Worm (Caenorhabditis elegans) whole organism, early embryonic: Measurements from ENCODE around the gene sre-28.

Source experiments
- B0310.2 ChIP-seq: sonication (generic microtip); optimal IDR thresholded peaks from 2 replicates; lab custom pipeline; 2016; ENCODE audit warnings: mild to moderate bottlenecking, missing genetic modification characterization, missing compliant biosample characterization
- F13C5.2 ChIP-seq: sonication (generic microtip); optimal IDR thresholded peaks from 2 replicates; lab custom pipeline; 2017; ENCODE audit warnings: mild to moderate bottlenecking, missing genetic modification characterization, inconsistent platforms, missing compliant biosample characterization
- aly-1 ChIP-seq: sonication (generic microtip); optimal IDR thresholded peaks from 2 replicates; lab custom pipeline; 2016; ENCODE audit warnings: missing genetic modification characterization, missing compliant biosample characterization
- ama-1 ChIP-seq: fragments of 150-350 bp; optimal IDR thresholded peaks from 2 replicates; lab custom pipeline; 2014
- ceh-13 ChIP-seq: fragments of 200-800 bp; sonication (Bioruptor generic); optimal IDR thresholded peaks from 2 replicates; lab custom pipeline; 2018; ENCODE audit warnings: mild to moderate bottlenecking, missing genetic modification characterization, missing compliant biosample characterization
- ceh-36 ChIP-seq: sonication (generic microtip); optimal IDR thresholded peaks from 2 replicates; lab custom pipeline; 2016; ENCODE audit warnings: missing genetic modification characterization, inconsistent platforms, missing compliant biosample characterization
- ets-7 ChIP-seq: sonication (generic microtip); optimal IDR thresholded peaks from 2 replicates; lab custom pipeline; 2016; ENCODE audit warnings: missing genotype, missing genetic modification characterization, missing compliant biosample characterization
- flt-1 ChIP-seq: fragments of 200-800 bp; sonication (Bioruptor generic); IDR thresholded peaks from 2 replicates; pipeline ENCODE4 v1.3.6; 2022; ENCODE audit warnings: missing genetic modification characterization, missing compliant biosample characterization
- hmbx-1 ChIP-seq: sonication (generic microtip); optimal IDR thresholded peaks from 2 replicates; lab custom pipeline; 2016; ENCODE audit warnings: mild to moderate bottlenecking, missing genetic modification characterization, missing compliant biosample characterization
- hmg-4 ChIP-seq: fragments of 200-800 bp; sonication (Bioruptor generic); optimal IDR thresholded peaks from 2 replicates; lab custom pipeline; 2018; ENCODE audit warnings: mild to moderate bottlenecking, missing genetic modification characterization, missing compliant biosample characterization
- hnd-1 ChIP-seq: sonication (generic microtip); optimal IDR thresholded peaks from 2 replicates; lab custom pipeline; 2016; ENCODE audit warnings: missing genetic modification characterization, missing compliant biosample characterization
- pes-1 ChIP-seq: fragments of 200-800 bp; sonication (Bioruptor generic); IDR thresholded peaks from 2 replicates; pipeline ENCODE4 v1.3.6; 2022; ENCODE audit warnings: missing genetic modification reagents, missing genetic modification characterization, missing compliant biosample characterization
- scrt-1 ChIP-seq: fragments of 200-800 bp; sonication (Bioruptor generic); IDR thresholded peaks from 2 replicates; pipeline ENCODE4 v1.3.6; 2022; ENCODE audit warnings: missing genetic modification characterization, missing compliant biosample characterization
- sea-1 ChIP-seq: fragments of 200-800 bp; sonication (Bioruptor generic); conservative IDR thresholded peaks from 2 replicates; pipeline ENCODE4 v1.3.6; 2022; ENCODE audit warnings: missing genetic modification characterization, missing compliant biosample characterization
- tbx-11 ChIP-seq: fragments of 200-800 bp; sonication (Bioruptor generic); IDR thresholded peaks from 2 replicates; pipeline ENCODE4 v1.3.6; 2022; ENCODE audit warnings: missing genetic modification characterization, missing compliant biosample characterization
- tbx-37 ChIP-seq: fragments of 200-800 bp; sonication (Bioruptor generic); conservative IDR thresholded peaks from 2 replicates; pipeline ENCODE4 v1.3.6; 2022; ENCODE audit warnings: missing genetic modification reagents, missing genetic modification characterization, missing compliant biosample characterization
- tra-4 ChIP-seq: sonication (generic microtip); optimal IDR thresholded peaks from 2 replicates; lab custom pipeline; 2017; ENCODE audit warnings: missing genetic modification characterization, missing compliant biosample characterization

sre-28 gene

ce11 chrV:9913863-9914262 is 30.3 kb upstream of the sre-28 start, which contains the start of gene fipr-10:
Gene fipr-10, plus strand, starts transcription at chrV:9914163.
- no peak for TF ChIP-seq hmg-4 (GFP tag; lab: Kevin White, UChicago)
- no peak for TF ChIP-seq ceh-13 (GFP tag; lab: Kevin White, UChicago)
- no peak for TF ChIP-seq pes-1
- no peak for TF ChIP-seq ets-7 (tag; lab: Kevin White, UChicago)
- no peak for TF ChIP-seq tra-4
- no peak for TF ChIP-seq hnd-1 (tag; lab: Kevin White, UChicago)
- TF ChIP-seq sea-1, result no peak

ce11 chrV:9915021-9915420 is 29.2 kb upstream of the sre-28 start, which contains the start of gene mec-9:
Gene mec-9, minus strand, starts transcription at chrV:9915121.
- TF ChIP-seq tra-4, result no peak
- TF ChIP-seq hmg-4 (GFP tag; lab: Kevin White, UChicago), result no peak
- no peak for TF ChIP-seq pes-1
- no peak for TF ChIP-seq ceh-36 (tag; lab: Kevin White, UChicago)
- TF ChIP-seq sea-1, result no peak
- no peak for TF ChIP-seq ceh-13 (GFP tag; lab: Kevin White, UChicago)

- TF ChIP-seq aly-1, result no peak
- no peak for TF ChIP-seq hmbx-1
- TF ChIP-seq ceh-13 (GFP tag; lab: Kevin White, UChicago), result no peak
- TF ChIP-seq hnd-1 (tag; lab: Kevin White, UChicago), result no peak
Observed at ce11 chrV:9916665-9917064, 27.5 kb upstream of the sre-28 start, which contains the start of gene C50H2.4. Gene C50H2.4, plus strand, starts transcription at chrV:9916965.

- TF ChIP-seq ama-1 (lab: Kevin White, UChicago) (no peak), ceh-36 (tag; lab: Kevin White, UChicago) (no peak), ceh-13 (GFP tag; lab: Kevin White, UChicago) (no peak), ets-7 (tag; lab: Kevin White, UChicago) (no peak), F13C5.2 (tag; lab: Kevin White, UChicago) (no peak), hmbx-1 (no peak), scrt-1 (no peak), tbx-11 (GFP tag; lab: Robert Waterston, UW) (no peak), tra-4 (no peak), tbx-37 (no peak), B0310.2 (no peak)
Observed at ce11 chrV:9918410-9918809, 25.8 kb upstream of the sre-28 start, which contains the start of gene C50H2.5. Gene C50H2.5, plus strand, starts transcription at chrV:9918710.

ce11 chrV:9921288-9921687 is 22.9 kb upstream of the sre-28 start, which contains the start of gene ceh-75:
Gene ceh-75, plus strand, starts transcription at chrV:9921337.
- TF ChIP-seq ceh-36 (tag; lab: Kevin White, UChicago) (no peak), hmbx-1 (no peak), F13C5.2 (tag; lab: Kevin White, UChicago) (no peak), hmg-4 (GFP tag; lab: Kevin White, UChicago) (no peak), tbx-37 (no peak), hnd-1 (tag; lab: Kevin White, UChicago) (no peak), flt-1 (no peak), ceh-13 (GFP tag; lab: Kevin White, UChicago) (no peak), tra-4 (no peak), aly-1 (no peak), ets-7 (tag; lab: Kevin White, UChicago) (no peak), ama-1 (lab: Kevin White, UChicago) (no peak), scrt-1 (no peak)

ce11 chrV:9922481-9922880 is 21.7 kb upstream of the sre-28 start, which contains the start of gene C50H2.7:
Gene C50H2.7, plus strand, starts transcription at chrV:9922781.
- TF ChIP-seq B0310.2 (no peak), hnd-1 (tag; lab: Kevin White, UChicago) (no peak), tra-4 (no peak), ceh-13 (GFP tag; lab: Kevin White, UChicago) (no peak), F13C5.2 (tag; lab: Kevin White, UChicago) (no peak), flt-1 (no peak), hmg-4 (GFP tag; lab: Kevin White, UChicago) (no peak), tbx-37 (no peak), scrt-1 (no peak), hmbx-1 (no peak), tbx-11 (GFP tag; lab: Robert Waterston, UW) (no peak), ama-1 (lab: Kevin White, UChicago) (no peak), ceh-36 (tag; lab: Kevin White, UChicago) (no peak), sea-1 (no peak), ets-7 (tag; lab: Kevin White, UChicago) (no peak)

- no peak for TF ChIP-seq hmg-4 (GFP tag; lab: Kevin White, UChicago)
- TF ChIP-seq hnd-1 (tag; lab: Kevin White, UChicago), result no peak
- TF ChIP-seq ama-1 (lab: Kevin White, UChicago), result no peak
- no peak for TF ChIP-seq tbx-11 (GFP tag; lab: Robert Waterston, UW)
- no peak for TF ChIP-seq tra-4
- TF ChIP-seq flt-1, result no peak
- TF ChIP-seq ceh-36 (tag; lab: Kevin White, UChicago), result no peak
- no peak for TF ChIP-seq aly-1
- TF ChIP-seq ceh-13 (GFP tag; lab: Kevin White, UChicago), result no peak
- TF ChIP-seq ets-7 (tag; lab: Kevin White, UChicago), result no peak
- TF ChIP-seq tbx-37, result no peak
- TF ChIP-seq hmbx-1, result no peak
- no peak for TF ChIP-seq pes-1
Observed at ce11 chrV:9924389-9924788, 19.8 kb upstream of the sre-28 start.

- TF ChIP-seq F13C5.2 (tag; lab: Kevin White, UChicago) (no peak), hnd-1 (tag; lab: Kevin White, UChicago) (no peak), pes-1 (no peak), tbx-11 (GFP tag; lab: Robert Waterston, UW) (no peak), ama-1 (lab: Kevin White, UChicago) (no peak), ets-7 (tag; lab: Kevin White, UChicago) (no peak), hmg-4 (GFP tag; lab: Kevin White, UChicago) (no peak), scrt-1 (no peak), ceh-13 (GFP tag; lab: Kevin White, UChicago) (no peak), flt-1 (no peak)
Observed at ce11 chrV:9925647-9926046, 18.5 kb upstream of the sre-28 start.
